Worm (Caenorhabditis elegans): Measurements from ENCODE around the gene rmh-2.

DNA sequence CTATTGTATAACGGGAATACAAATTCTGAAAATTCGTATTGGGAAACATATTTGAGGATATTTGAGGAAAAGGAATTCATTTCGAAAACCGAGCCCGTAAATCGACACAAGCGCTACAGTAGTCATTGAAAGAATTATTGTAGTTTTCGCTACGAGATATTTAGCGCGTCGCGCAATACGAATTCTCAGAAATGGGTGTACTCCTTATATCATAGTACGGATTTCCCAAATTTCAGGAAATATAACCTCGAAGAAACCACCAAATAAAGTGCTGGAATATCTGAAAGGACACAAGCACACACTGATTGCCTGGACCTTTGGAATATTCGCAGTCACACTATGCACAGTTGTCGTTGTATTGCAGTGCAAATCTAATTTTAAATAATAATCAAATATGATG lies 3.2 kb downstream of the rmh-2 start:
- TF ChIP-seq alr-1 (tag; optimal IDR thresholded peaks at IDR 0.05) (no peak), nhr-25 (tag; optimal IDR thresholded peaks at IDR 0.05) (no peak), egl-27 (tag; optimal IDR thresholded peaks at IDR 0.05) (no peak), lin-39 (tag; optimal IDR thresholded peaks at IDR 0.05) (no peak), skn-1 (tag; optimal IDR thresholded peaks at IDR 0.05) (no peak), ztf-11 (tag; optimal IDR thresholded peaks at IDR 0.05) (no peak)

Data from whole organism, L2 larva.